Worm (Caenorhabditis elegans): ENCODE results near the gene Y51A2B.4.

ce11 chrV:18350046-18350445 lies 38.9 kb downstream of the Y51A2B.4 start, which contains the start of gene C08E8.3:
- no peak for TF ChIP-seq madf-10 (tag; optimal IDR thresholded peaks at IDR 0.05)
- TF ChIP-seq unc-130 (GFP tag; optimal IDR thresholded peaks at IDR 0.05): no peak
- TF ChIP-seq attf-5 (GFP tag; optimal IDR thresholded peaks at IDR 0.05): no peak
- TF ChIP-seq unc-62 (GFP tag; optimal IDR thresholded peaks at IDR 0.05): no peak
- TF ChIP-seq ztf-22 (GFP tag; optimal IDR thresholded peaks at IDR 0.05): no peak
- TF ChIP-seq F55B11.4 (tag; optimal IDR thresholded peaks at IDR 0.05; ENCODE audit: borderline replicate concordance, insufficient read depth): no peak
- TF ChIP-seq ceh-100 (GFP tag; IDR thresholded peaks at IDR 0.05): no peak
- no peak for TF ChIP-seq zfh-2 (GFP tag; conservative IDR thresholded peaks at IDR 0.05)
- TF ChIP-seq dpl-1 (GFP tag; optimal IDR thresholded peaks at IDR 0.05): no peak
- TF ChIP-seq lag-1 (GFP tag; IDR thresholded peaks at IDR 0.05): no peak
- TF ChIP-seq tbp1 (GFP tag; optimal IDR thresholded peaks at IDR 0.05): no peak
- no peak for TF ChIP-seq F52B5.7 (tag; optimal IDR thresholded peaks at IDR 0.05)
